Worm (Caenorhabditis elegans) whole organism, mixed stage, embryonic: ENCODE results near the gene dos-1.

Experiments
- nhr-76 ChIP-seq: sonication (generic microtip); optimal IDR thresholded peaks from 2 replicates; lab custom pipeline; 2017; ENCODE audit warnings: missing biosample characterization, missing genetic modification characterization
- pha-4 ChIP-seq: fragments of 150-350 bp; optimal IDR thresholded peaks from 2 replicates; lab custom pipeline; 2018; ENCODE audit warnings: missing biosample characterization, missing genetic modification reagents, missing genetic modification characterization
- sptf-1 ChIP-seq: sonication (generic microtip); optimal IDR thresholded peaks from 2 replicates; lab custom pipeline; 2017; ENCODE audit warnings: mild to moderate bottlenecking, missing genetic modification characterization, moderate library complexity, missing compliant biosample characterization
- ztf-11 ChIP-seq: fragments of 150-350 bp; optimal IDR thresholded peaks from 2 replicates; lab custom pipeline; 2014; ENCODE audit warnings: missing biosample characterization, missing genetic modification characterization

DNA sequence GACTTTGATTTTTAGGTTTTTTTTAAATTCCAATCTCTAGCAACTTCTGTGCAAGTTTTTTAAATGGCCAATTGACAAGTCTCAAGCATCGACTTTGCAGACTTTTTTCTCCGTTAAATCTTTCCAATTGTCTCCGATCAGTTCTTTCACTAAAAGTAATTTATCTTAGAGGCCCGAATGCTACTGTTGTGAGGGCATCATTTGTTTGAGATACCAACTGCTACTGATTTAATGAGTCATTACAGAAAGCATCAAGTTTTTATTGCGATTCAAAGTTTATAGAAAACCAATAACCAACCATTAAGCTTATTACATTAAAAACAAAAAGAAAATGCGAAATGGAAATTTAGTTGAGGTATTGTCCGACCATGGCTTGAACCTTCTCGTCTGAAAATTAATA, 23.6 kb upstream of the dos-1 start:
- TF ChIP-seq nhr-76 (tag; lab: Kevin White, UChicago) (no peak), ztf-11 (no peak), sptf-1 (tag; lab: Kevin White, UChicago) (no peak), pha-4 (tag; lab: Kevin White, UChicago) (no peak)
